Fruit fly (Drosophila melanogaster): ENCODE measurements around the gene CG5039.
A peak's percentile ranks its signal among the peaks of the same experiment; 100 is the strongest.

CG5039 gene

DNA sequence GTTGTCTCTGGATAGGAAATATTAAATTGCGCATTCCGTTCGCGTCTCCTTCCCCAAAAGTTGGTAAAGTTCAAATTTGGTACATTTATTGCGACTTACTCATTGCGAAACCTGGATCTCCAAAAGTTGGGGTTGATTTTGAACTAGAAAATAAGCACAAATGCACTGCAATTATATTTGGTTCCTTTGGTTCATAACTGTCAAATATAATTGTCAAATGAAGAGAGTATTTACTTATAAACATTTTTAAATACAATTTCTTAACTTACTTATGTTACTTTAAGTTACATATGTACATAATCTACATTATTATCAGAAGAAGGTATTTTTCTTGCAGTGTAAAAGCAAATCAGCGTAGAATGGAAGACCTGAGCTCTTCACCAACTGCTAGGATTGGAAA lies 47.9 kb upstream of the CG5039 start (continued):
- TF ChIP-seq CG2889 (GFP tag; IDR thresholded peaks at IDR 0.05): no peak
- TF ChIP-seq E2f2 (GFP tag; IDR thresholded peaks at IDR 0.05): no peak
- peak; percentile 29 for TF ChIP-seq CG1603 (tag; optimal IDR thresholded peaks at IDR 0.05)
- no peak for TF ChIP-seq CG42726 (GFP tag; IDR thresholded peaks at IDR 0.05; ENCODE audit: partially characterized antibody)
- no peak for TF ChIP-seq az2 (GFP tag; optimal IDR thresholded peaks at IDR 0.05)
- no peak for TF ChIP-seq gt (GFP tag; IDR thresholded peaks at IDR 0.05)
- TF ChIP-seq CG16779 (GFP tag; IDR thresholded peaks at IDR 0.05): no peak
- no peak for TF ChIP-seq CG6689 (GFP tag; IDR thresholded peaks at IDR 0.05)
- no peak for TF ChIP-seq pros (GFP tag; optimal IDR thresholded peaks at IDR 0.05)
- TF ChIP-seq org-1 (GFP tag; optimal IDR thresholded peaks at IDR 0.05): no peak
- no peak for TF ChIP-seq wdn (GFP tag; IDR thresholded peaks at IDR 0.05)
- TF ChIP-seq Ets97D (GFP tag; optimal IDR thresholded peaks at IDR 0.05): no peak
- TF ChIP-seq CG18599 (GFP tag; optimal IDR thresholded peaks at IDR 0.05): no peak
- peak; percentile 53; the same call in 2 of the 3 replicates for TF ChIP-seq tgo (GFP tag; IDR thresholded peaks at IDR 0.05)
- no peak for TF ChIP-seq gcm2 (GFP tag; optimal IDR thresholded peaks at IDR 0.05)
- TF ChIP-seq mam (GFP tag; optimal IDR thresholded peaks at IDR 0.05): no peak
- TF ChIP-seq Med (GFP tag): no peak
- TF ChIP-seq CG9609 (GFP tag; optimal IDR thresholded peaks at IDR 0.05): no peak

dm6 chr3R:25631079-25631478 lies 47.4 kb upstream of the CG5039 start:
- TF ChIP-seq lola (GFP tag; optimal IDR thresholded peaks at IDR 0.05) (peak in 1 of 3 experiments; percentile 39), CG4707 (GFP tag; optimal IDR thresholded peaks at IDR 0.05) (peak; percentile 17), sd (tag; optimal IDR thresholded peaks at IDR 0.05) (peak; percentile 46), NC2β (GFP tag; optimal IDR thresholded peaks at IDR 0.05) (peak; percentile 20), pros (GFP tag; optimal IDR thresholded peaks at IDR 0.05) (peak; percentile 91), scrt (GFP tag; optimal IDR thresholded peaks at IDR 0.05) (peak; percentile 59), CG6683 (GFP tag; optimal IDR thresholded peaks at IDR 0.05) (no peak), zfh2 (GFP tag; optimal IDR thresholded peaks at IDR 0.05) (no peak), CG10431 (GFP tag; optimal IDR thresholded peaks at IDR 0.05) (peak; percentile 23), nom (GFP tag; optimal IDR thresholded peaks at IDR 0.05) (no peak), H2.0 (GFP tag; IDR thresholded peaks at IDR 0.05) (peak; percentile 70), Abd-B (GFP tag; optimal IDR thresholded peaks at IDR 0.05) (no peak), CG11085 (GFP tag; IDR thresholded peaks at IDR 0.05) (peak; percentile 44; the same call in 1 of the 2 replicates), CG11723 (GFP tag; optimal IDR thresholded peaks at IDR 0.05) (peak; percentile 37), ewg (GFP tag; optimal IDR thresholded peaks at IDR 0.05) (peak; percentile 48), cwo (GFP tag; optimal IDR thresholded peaks at IDR 0.05) (peak; percentile 66), chif (GFP tag; optimal IDR thresholded peaks at IDR 0.05) (peak; percentile 2 to 41), z (GFP tag; IDR thresholded peaks at IDR 0.05) (no peak), CG9609 (GFP tag; optimal IDR thresholded peaks at IDR 0.05) (peak; percentile 55), CG15514 (GFP tag; optimal IDR thresholded peaks at IDR 0.05) (peak; percentile 31), CG7786 (GFP tag; optimal IDR thresholded peaks at IDR 0.05) (peak; percentile 70), Ets97D (GFP tag; optimal IDR thresholded peaks at IDR 0.05) (peak; percentile 11), CG3847 (GFP tag; IDR thresholded peaks at IDR 0.05) (peak; percentile 62), ro (GFP tag; IDR thresholded peaks at IDR 0.05) (no peak), CG16863 (GFP tag; optimal IDR thresholded peaks at IDR 0.05) (peak; percentile 70), CG2202 (tag; optimal IDR thresholded peaks at IDR 0.05) (no peak), BEAF-32 (GFP tag; optimal IDR thresholded peaks at IDR 0.05) (no peak), Xbp1 (GFP tag; optimal IDR thresholded peaks at IDR 0.05) (peak; percentile 77), sc (optimal IDR thresholded peaks at IDR 0.05) (no peak), sc (GFP tag; optimal IDR thresholded peaks at IDR 0.05) (peak; percentile 63), CG9727 (GFP tag; optimal IDR thresholded peaks at IDR 0.05) (peak; percentile 56), Doc3 (GFP tag; IDR thresholded peaks at IDR 0.05; ENCODE audit: partially characterized antibody) (no peak), odd (GFP tag; optimal IDR thresholded peaks at IDR 0.05) (no peak), corto (GFP tag; optimal IDR thresholded peaks at IDR 0.05) (no peak), CG1602 (GFP tag; optimal IDR thresholded peaks at IDR 0.05) (peak; percentile 58), az2 (GFP tag; optimal IDR thresholded peaks at IDR 0.05) (peak; percentile 43)

Measured in whole organism, embryonic.